Fruit fly (Drosophila melanogaster): ENCODE data around the gene CG17959.

The CG17959 gene

dm6 chrX:2946794-2947193 lies at the start of gene CG17959:
Gene CG17959 (plus strand): TSS chrX:2947094.
- TF ChIP-seq CG33017 (tag; optimal IDR thresholded peaks at IDR 0.05) (no peak), toe (GFP tag; optimal IDR thresholded peaks at IDR 0.05) (no peak), pad (GFP tag; optimal IDR thresholded peaks at IDR 0.05) (no peak)

dm6 chrX:2907105-2907694 lies 39.7 kb upstream of the CG17959 start:
- no peak for TF ChIP-seq ovo (GFP tag; optimal IDR thresholded peaks at IDR 0.05)
- TF ChIP-seq CG33017 (tag; optimal IDR thresholded peaks at IDR 0.05): no peak
- TF ChIP-seq cnc (optimal IDR thresholded peaks at IDR 0.05): no peak
- no peak for TF ChIP-seq tj (GFP tag; optimal IDR thresholded peaks at IDR 0.05)

- TF ChIP-seq Mnt (GFP tag; optimal IDR thresholded peaks at IDR 0.05): no peak
These were observed 34.3 kb upstream of the CG17959 start for dm6 chrX:2912581-2912980.

- TF ChIP-seq CG7101 (tag; optimal IDR thresholded peaks at IDR 0.05) (no peak), kay (GFP tag; ENCODE audit: borderline replicate concordance) (no peak), Clk (GFP tag; optimal IDR thresholded peaks at IDR 0.05) (no peak), CG7045 (GFP tag; optimal IDR thresholded peaks at IDR 0.05) (no peak), CG12768 (GFP tag; optimal IDR thresholded peaks at IDR 0.05) (no peak), cic (GFP tag; optimal IDR thresholded peaks at IDR 0.05) (no peak)
These were observed 32.8 kb upstream of the CG17959 start for dm6 chrX:2914091-2914490.

- no peak for TF ChIP-seq CG33017 (tag; optimal IDR thresholded peaks at IDR 0.05)
- TF ChIP-seq pad (GFP tag; optimal IDR thresholded peaks at IDR 0.05): no peak
- TF ChIP-seq cic (GFP tag; optimal IDR thresholded peaks at IDR 0.05): no peak
- no peak for TF ChIP-seq bab1 (GFP tag; optimal IDR thresholded peaks at IDR 0.05)
- no peak for TF ChIP-seq Crg-1 (GFP tag; optimal IDR thresholded peaks at IDR 0.05)
- no peak for TF ChIP-seq CG5204 (GFP tag; optimal IDR thresholded peaks at IDR 0.05)
- TF ChIP-seq CG11617 (GFP tag; optimal IDR thresholded peaks at IDR 0.05): no peak
- no peak for TF ChIP-seq CG14711 (tag; optimal IDR thresholded peaks at IDR 0.05)
- no peak for TF ChIP-seq CG7045 (GFP tag; optimal IDR thresholded peaks at IDR 0.05)
- TF ChIP-seq ovo (GFP tag; optimal IDR thresholded peaks at IDR 0.05): no peak
- no peak for TF ChIP-seq Clk (GFP tag; optimal IDR thresholded peaks at IDR 0.05)
- TF ChIP-seq Hr96 (GFP tag; optimal IDR thresholded peaks at IDR 0.05): no peak
- no peak for TF ChIP-seq CG7101 (tag; optimal IDR thresholded peaks at IDR 0.05)
- TF ChIP-seq CG1620 (GFP tag; optimal IDR thresholded peaks at IDR 0.05): no peak
- no peak for TF ChIP-seq tj (GFP tag; optimal IDR thresholded peaks at IDR 0.05)
- TF ChIP-seq CG12768 (GFP tag; optimal IDR thresholded peaks at IDR 0.05): no peak
- TF ChIP-seq toe (GFP tag; optimal IDR thresholded peaks at IDR 0.05): no peak
These were observed 31.8 kb upstream of the CG17959 start for dm6 chrX:2915108-2915507.

- TF ChIP-seq cic (GFP tag; optimal IDR thresholded peaks at IDR 0.05): no peak
- no peak for TF ChIP-seq Mnt (GFP tag; optimal IDR thresholded peaks at IDR 0.05)
- no peak for TF ChIP-seq CG1620 (GFP tag; optimal IDR thresholded peaks at IDR 0.05)
These were observed 28.3 kb upstream of the CG17959 start for dm6 chrX:2918551-2918950.

dm6 chrX:2919742-2920141 lies 27.2 kb upstream of the CG17959 start, which contains the start of gene CG3588:
Gene CG3588 (plus strand): TSS chrX:2919770.
- TF ChIP-seq tj (GFP tag; optimal IDR thresholded peaks at IDR 0.05): no peak
- TF ChIP-seq CG5204 (GFP tag; optimal IDR thresholded peaks at IDR 0.05): no peak
- no peak for TF ChIP-seq CG14711 (tag; optimal IDR thresholded peaks at IDR 0.05)
- no peak for TF ChIP-seq cnc (optimal IDR thresholded peaks at IDR 0.05)
- no peak for TF ChIP-seq Mnt (GFP tag; optimal IDR thresholded peaks at IDR 0.05)
- TF ChIP-seq cic (GFP tag; optimal IDR thresholded peaks at IDR 0.05): no peak
- no peak for TF ChIP-seq Crg-1 (GFP tag; optimal IDR thresholded peaks at IDR 0.05)
- no peak for TF ChIP-seq CG1620 (GFP tag; optimal IDR thresholded peaks at IDR 0.05)
- TF ChIP-seq Clk (GFP tag; optimal IDR thresholded peaks at IDR 0.05): no peak
- TF ChIP-seq ovo (GFP tag; optimal IDR thresholded peaks at IDR 0.05): no peak
- TF ChIP-seq CG7101 (tag; optimal IDR thresholded peaks at IDR 0.05): no peak
- no peak for TF ChIP-seq CG33017 (tag; optimal IDR thresholded peaks at IDR 0.05)
- no peak for TF ChIP-seq kay (GFP tag; ENCODE audit: borderline replicate concordance)
- TF ChIP-seq CG11617 (GFP tag; optimal IDR thresholded peaks at IDR 0.05): no peak
- TF ChIP-seq CG7045 (GFP tag; optimal IDR thresholded peaks at IDR 0.05): no peak

dm6 chrX:2927158-2927557 lies 19.7 kb upstream of the CG17959 start, which contains the start of gene CG14424:
Gene CG14424 (minus strand): TSS chrX:2927258.
- TF ChIP-seq cic (GFP tag; optimal IDR thresholded peaks at IDR 0.05): no peak
- TF ChIP-seq CG7045 (GFP tag; optimal IDR thresholded peaks at IDR 0.05): no peak
- TF ChIP-seq CG12768 (GFP tag; optimal IDR thresholded peaks at IDR 0.05): no peak
- TF ChIP-seq Clk (GFP tag; optimal IDR thresholded peaks at IDR 0.05): no peak
- no peak for TF ChIP-seq cnc (optimal IDR thresholded peaks at IDR 0.05)
- no peak for TF ChIP-seq ovo (GFP tag; optimal IDR thresholded peaks at IDR 0.05)
- no peak for TF ChIP-seq Mnt (GFP tag; optimal IDR thresholded peaks at IDR 0.05)
- TF ChIP-seq toe (GFP tag; optimal IDR thresholded peaks at IDR 0.05): no peak
- no peak for TF ChIP-seq pad (GFP tag; optimal IDR thresholded peaks at IDR 0.05)
- no peak for TF ChIP-seq CG14711 (tag; optimal IDR thresholded peaks at IDR 0.05)
- no peak for TF ChIP-seq CG7101 (tag; optimal IDR thresholded peaks at IDR 0.05)
- TF ChIP-seq bab1 (GFP tag; optimal IDR thresholded peaks at IDR 0.05): no peak
